Fruit fly (Drosophila melanogaster) whole organism, embryonic: Measurements from ENCODE around the gene CG13465.
A peak's percentile ranks its signal among the peaks of the same experiment; 100 is the strongest.

Source experiments
- BEAF-32 ChIP-seq: fragments of 200-800 bp; sonication (Bioruptor generic); optimal IDR thresholded peaks from 3 replicates; lab custom pipeline; 2017; ENCODE audit warnings: missing biosample characterization, missing genetic modification characterization, mild to moderate bottlenecking, moderate library complexity, missing genetic modification reagents
- CG10462 ChIP-seq: fragments of 200-800 bp; sonication (Bioruptor generic); optimal IDR thresholded peaks from 2 replicates; lab custom pipeline; 2016; ENCODE audit warnings: missing biosample characterization, missing genetic modification characterization
- CG12104 ChIP-seq: fragments of 200-800 bp; sonication (Bioruptor generic); optimal IDR thresholded peaks from 3 replicates; lab custom pipeline; 2016; ENCODE audit warnings: missing biosample characterization, missing genetic modification characterization
- CG12236 ChIP-seq: fragments of 200-800 bp; sonication (Bioruptor generic); optimal IDR thresholded peaks from 2 replicates; lab custom pipeline; 2016; ENCODE audit warnings: missing biosample characterization, missing genetic modification characterization
- CG14710 ChIP-seq: fragments of 200-800 bp; sonication (Bioruptor generic); optimal IDR thresholded peaks from 3 replicates; lab custom pipeline; 2019; ENCODE audit warnings: missing biosample characterization, mild to moderate bottlenecking, missing genetic modification characterization, moderate library complexity
- CG15073 ChIP-seq: fragments of 200-800 bp; sonication (Bioruptor generic); optimal IDR thresholded peaks from 2 replicates; lab custom pipeline; 2016; ENCODE audit warnings: missing biosample characterization, missing genetic modification characterization
- CG15514 ChIP-seq: fragments of 200-800 bp; sonication (Bioruptor generic); optimal IDR thresholded peaks from 3 replicates; lab custom pipeline; 2017; ENCODE audit warnings: missing biosample characterization, missing genetic modification characterization, mild to moderate bottlenecking, moderate library complexity, missing genetic modification reagents
- CG16813 ChIP-seq: fragments of 200-800 bp; sonication (Bioruptor generic); IDR thresholded peaks from 3 replicates; pipeline ENCODE4 v1.3.6; 2022; ENCODE audit warnings: missing biosample characterization, missing genetic modification characterization; ENCODE audit not compliant: partially characterized antibody
- CG17361 ChIP-seq: fragments of 200-800 bp; sonication (Bioruptor generic); IDR thresholded peaks from 3 replicates; pipeline ENCODE4 v1.3.6; 2022; ENCODE audit warnings: missing biosample characterization, missing genetic modification characterization
- CG17385 ChIP-seq: fragments of 200-800 bp; sonication (Bioruptor generic); optimal IDR thresholded peaks from 3 replicates; lab custom pipeline; 2018; ENCODE audit warnings: missing biosample characterization, mild to moderate bottlenecking, missing genetic modification characterization
- CG18262 ChIP-seq: fragments of 200-800 bp; optimal IDR thresholded peaks from 3 replicates; lab custom pipeline; 2019; ENCODE audit warnings: missing biosample characterization, mild to moderate bottlenecking, missing genetic modification characterization, moderate library complexity
- CG18599 ChIP-seq: fragments of 200-800 bp; sonication (Bioruptor generic); optimal IDR thresholded peaks from 3 replicates; lab custom pipeline; 2017; ENCODE audit warnings: missing biosample characterization, missing genetic modification characterization, mild to moderate bottlenecking, moderate library complexity, missing genetic modification reagents
- CG2202 ChIP-seq: fragments of 200-800 bp; sonication (Bioruptor generic); optimal IDR thresholded peaks from 2 replicates; lab custom pipeline; 2018; ENCODE audit warnings: missing biosample characterization, mild to moderate bottlenecking, missing genetic modification characterization
- CG3065 ChIP-seq: fragments of 200-800 bp; sonication (Bioruptor generic); optimal IDR thresholded peaks from 2 replicates; lab custom pipeline; 2016; ENCODE audit warnings: missing biosample characterization, missing genetic modification characterization
- CG4282 ChIP-seq: fragments of 200-800 bp; sonication (Bioruptor generic); optimal IDR thresholded peaks from 2 replicates; lab custom pipeline; 2016; ENCODE audit warnings: missing biosample characterization, missing genetic modification characterization
- CG43689 ChIP-seq: fragments of 200-800 bp; sonication (Bioruptor generic); IDR thresholded peaks from 2 replicates; pipeline ENCODE4 v1.3.6; 2022; ENCODE audit warnings: missing biosample characterization, missing genetic modification characterization
- CG4424 ChIP-seq: fragments of 200-800 bp; sonication (Bioruptor generic); optimal IDR thresholded peaks from 3 replicates; lab custom pipeline; 2016; ENCODE audit warnings: missing biosample characterization, missing genetic modification characterization
- CG4820 ChIP-seq: fragments of 200-800 bp; sonication (Bioruptor generic); optimal IDR thresholded peaks from 3 replicates; lab custom pipeline; 2016; ENCODE audit warnings: missing biosample characterization, missing genetic modification characterization
- CG7928 ChIP-seq: fragments of 200-800 bp; sonication (Bioruptor generic); optimal IDR thresholded peaks from 2 replicates; lab custom pipeline; 2017; ENCODE audit warnings: missing biosample characterization, mild to moderate bottlenecking, missing genetic modification characterization
- CG8924 ChIP-seq: fragments of 200-800 bp; optimal IDR thresholded peaks from 3 replicates; lab custom pipeline; 2019; ENCODE audit warnings: missing biosample characterization, mild to moderate bottlenecking, missing genetic modification characterization, moderate library complexity
- CHES-1-like ChIP-seq: fragments of 200-800 bp; sonication (Bioruptor generic); optimal IDR thresholded peaks from 2 replicates; lab custom pipeline; 2016; ENCODE audit warnings: missing biosample characterization, missing genetic modification characterization
- E2f2 ChIP-seq: fragments of 200-800 bp; sonication (Bioruptor generic); IDR thresholded peaks from 2 replicates; pipeline ENCODE4 v1.3.6; 2022; ENCODE audit warnings: missing biosample characterization, missing genetic modification characterization
- Ets65A ChIP-seq: fragments of 200-800 bp; sonication (Bioruptor generic); peaks from one replicate; lab custom pipeline; 2016; ENCODE audit warnings: missing biosample characterization, missing genetic modification characterization
- HmgD ChIP-seq: fragments of 200-800 bp; sonication (Bioruptor generic); optimal IDR thresholded peaks from 3 replicates; lab custom pipeline; 2016; ENCODE audit warnings: missing biosample characterization, missing genetic modification characterization
- Hr78 ChIP-seq, 2 experiments: fragments of 200-800 bp in 1 of 2; fragments of >200 bp in 1 of 2; sonication (Bioruptor generic) in 1 of 2; optimal IDR thresholded peaks; 2 replicates each; lab custom pipeline; 2017 to 2019; ENCODE audit warnings: missing biosample characterization in 2 of 2, missing genetic modification characterization in 2 of 2, mild to moderate bottlenecking in 1 of 2, moderate library complexity in 1 of 2
- MTF-1 ChIP-seq: fragments of 200-800 bp; sonication (Bioruptor generic); optimal IDR thresholded peaks from 2 replicates; lab custom pipeline; 2018; ENCODE audit warnings: missing biosample characterization, mild to moderate bottlenecking, missing genetic modification characterization, borderline replicate concordance
- Mad ChIP-seq: fragments of 200-800 bp; sonication (Bioruptor generic); optimal IDR thresholded peaks from 2 replicates; lab custom pipeline; 2016; ENCODE audit warnings: missing biosample characterization, missing genetic modification characterization
- NC2α ChIP-seq: fragments of 200-800 bp; sonication (Bioruptor generic); optimal IDR thresholded peaks from 2 replicates; lab custom pipeline; 2016; ENCODE audit warnings: missing biosample characterization, missing genetic modification characterization
- Side ChIP-seq: fragments of 200-800 bp; sonication (Bioruptor generic); optimal IDR thresholded peaks from 2 replicates; lab custom pipeline; 2016; ENCODE audit warnings: missing biosample characterization, missing genetic modification characterization
- Sox102F ChIP-seq: fragments of 200-800 bp; sonication (Bioruptor generic); optimal IDR thresholded peaks from 2 replicates; lab custom pipeline; 2018; ENCODE audit warnings: missing biosample characterization, mild to moderate bottlenecking, missing genetic modification characterization, moderate library complexity
- Stat92E ChIP-seq, 3 experiments: fragments of >200 bp in 2 of 3; fragments of 200-800 bp in 1 of 3; sonication (Bioruptor generic) in 1 of 3; optimal IDR thresholded peaks; 2 replicates each; lab custom pipeline; 2017 to 2019; ENCODE audit warnings: missing biosample characterization in 3 of 3, missing genetic modification characterization in 3 of 3, mild to moderate bottlenecking in 1 of 3, moderate library complexity in 1 of 3
- YL-1 ChIP-seq: fragments of 200-800 bp; sonication (Bioruptor generic); optimal IDR thresholded peaks from 3 replicates; lab custom pipeline; 2017; ENCODE audit warnings: missing biosample characterization, mild to moderate bottlenecking, missing genetic modification characterization
- ara ChIP-seq: fragments of 200-800 bp; sonication (Bioruptor generic); IDR thresholded peaks from 2 replicates; pipeline ENCODE4 v1.3.6; 2022; ENCODE audit warnings: missing biosample characterization, missing genetic modification characterization
- chinmo ChIP-seq: fragments of 200-800 bp; sonication (Bioruptor generic); IDR thresholded peaks from 4 replicates; pipeline ENCODE4 v1.3.6; 2022; ENCODE audit warnings: missing biosample characterization, missing genetic modification characterization; ENCODE audit not compliant: partially characterized antibody
- chn ChIP-seq: fragments of 200-800 bp; sonication (Bioruptor generic); optimal IDR thresholded peaks from 2 replicates; lab custom pipeline; 2016; ENCODE audit warnings: missing biosample characterization, missing genetic modification characterization
- crc ChIP-seq: fragments of 200-800 bp; sonication (Bioruptor generic); optimal IDR thresholded peaks from 2 replicates; lab custom pipeline; 2016; ENCODE audit warnings: missing biosample characterization, missing genetic modification characterization
- gcm2 ChIP-seq: fragments of 200-800 bp; sonication (Bioruptor generic); optimal IDR thresholded peaks from 2 replicates; lab custom pipeline; 2016; ENCODE audit warnings: missing biosample characterization, missing genetic modification characterization
- grn ChIP-seq: fragments of 200-800 bp; sonication (Bioruptor generic); optimal IDR thresholded peaks from 3 replicates; lab custom pipeline; 2017; ENCODE audit warnings: missing biosample characterization, missing genetic modification characterization
- gro ChIP-seq: fragments of 200-800 bp; sonication (Bioruptor generic); optimal IDR thresholded peaks from 2 replicates; lab custom pipeline; 2016; ENCODE audit warnings: missing biosample characterization, missing genetic modification characterization
- gsb ChIP-seq: fragments of 200-800 bp; sonication (Bioruptor generic); IDR thresholded peaks from 2 replicates; pipeline ENCODE4 v1.3.6; 2022; ENCODE audit warnings: missing biosample characterization, missing genetic modification characterization
- insv ChIP-seq, 2 experiments: fragments of 200-800 bp; sonication (Bioruptor generic); optimal IDR thresholded peaks; 3 replicates each; lab custom pipeline; 2016 to 2018; ENCODE audit warnings: missing biosample characterization in 2 of 2, missing genetic modification characterization in 2 of 2
- mirr ChIP-seq: fragments of 200-800 bp; sonication (Bioruptor generic); optimal IDR thresholded peaks from 3 replicates; lab custom pipeline; 2018; ENCODE audit warnings: missing biosample characterization, mild to moderate bottlenecking, missing genetic modification characterization
- otp ChIP-seq: fragments of 200-800 bp; sonication (Bioruptor generic); IDR thresholded peaks from 3 replicates; pipeline ENCODE4, ENCODE4 v1.3.6; 2022; ENCODE audit warnings: missing biosample characterization, missing genetic modification characterization
- pho ChIP-seq: fragments of 200-800 bp; sonication (Bioruptor generic); optimal IDR thresholded peaks from 2 replicates; lab custom pipeline; 2016; ENCODE audit warnings: missing biosample characterization, missing genetic modification characterization
- sd ChIP-seq: fragments of 200-800 bp; sonication (Bioruptor generic); optimal IDR thresholded peaks from 3 replicates; lab custom pipeline; 2018; ENCODE audit warnings: missing biosample characterization, mild to moderate bottlenecking, missing genetic modification characterization, moderate library complexity
- sna ChIP-seq: fragments of 200-800 bp; sonication (Bioruptor generic); IDR thresholded peaks from 2 replicates; pipeline ENCODE4 v1.3.6; 2022; ENCODE audit warnings: missing biosample characterization, missing genetic modification characterization; ENCODE audit not compliant: partially characterized antibody
- tin ChIP-seq: fragments of 200-800 bp; sonication (Bioruptor generic); optimal IDR thresholded peaks from 3 replicates; lab custom pipeline; 2016; ENCODE audit warnings: missing biosample characterization, missing genetic modification characterization
- unc-4 ChIP-seq: fragments of 200-800 bp; sonication (Bioruptor generic); IDR thresholded peaks from 2 replicates; pipeline ENCODE4 v1.3.6; 2022; ENCODE audit warnings: missing biosample characterization, missing genetic modification characterization; ENCODE audit not compliant: partially characterized antibody
- wdn ChIP-seq: fragments of 200-800 bp; sonication (Bioruptor generic); IDR thresholded peaks from 2 replicates; pipeline ENCODE4 v1.3.6; 2022; ENCODE audit warnings: missing biosample characterization, missing genetic modification characterization

The CG13465 gene

dm6 chr3L:14956288-14957032 is 12.3 kb upstream of the CG13465 start (continued):
- TF ChIP-seq gro (GFP tag; lab: Kevin White, UChicago) (no peak), CG2202 (tag; lab: Kevin White, UChicago) (peak; percentile 80), CG10462 (GFP tag; lab: Kevin White, UChicago) (peak; percentile 58), CG4820 (GFP tag; lab: Kevin White, UChicago) (peak; percentile 25), mirr (no peak), HmgD (no peak), CG17385 (GFP tag; lab: Kevin White, UChicago) (no peak), gsb (GFP tag; lab: Robert Waterston, UW) (no peak), pho (GFP tag; lab: Kevin White, UChicago) (no peak), Sox102F (no peak), NC2α (GFP tag; lab: Kevin White, UChicago) (peak; percentile 14), CG18262 (tag; lab: Kevin White, UChicago) (peak; percentile 58), CG7928 (GFP tag; lab: Kevin White, UChicago) (no peak), CG17361 (GFP tag; lab: Robert Waterston, UW) (peak; percentile 42; the same call in 2 of the 3 replicates), CG18599 (no peak), CG4282 (GFP tag; lab: Kevin White, UChicago) (no peak), chinmo (GFP tag; lab: Robert Waterston, UW) (no peak), unc-4 (GFP tag; lab: Robert Waterston, UW) (no peak), CG12236 (GFP tag; lab: Kevin White, UChicago) (peak; percentile 37), insv (GFP tag; optimal IDR thresholded peaks at IDR 0.05; lab: Kevin White, UChicago) (peak in 1 of 2 experiments; percentile 63), CG16813 (GFP tag; lab: Robert Waterston, UW) (no peak), gcm2 (GFP tag; lab: Kevin White, UChicago) (no peak), CG4424 (GFP tag; lab: Kevin White, UChicago) (peak; percentile 29), CG43689 (GFP tag; lab: Robert Waterston, UW) (no peak), CHES-1-like (GFP tag; lab: Kevin White, UChicago) (peak; percentile 18), CG12104 (GFP tag; lab: Kevin White, UChicago) (peak; percentile 62), BEAF-32 (GFP tag; lab: Kevin White, UChicago) (no peak), ara (GFP tag; lab: Robert Waterston, UW) (no peak; the same call in 1 of the 2 replicates), Stat92E (GFP tag; optimal IDR thresholded peaks at IDR 0.05; lab: Kevin White, UChicago) (no peak), E2f2 (GFP tag; lab: Robert Waterston, UW) (no peak), Side (GFP tag; lab: Kevin White, UChicago) (peak; percentile 59), tin (GFP tag; lab: Kevin White, UChicago) (no peak), CG15073 (GFP tag; lab: Kevin White, UChicago) (no peak), chn (GFP tag; lab: Kevin White, UChicago) (peak; percentile 15), MTF-1 (GFP tag; lab: Kevin White, UChicago) (peak; percentile 66), grn (GFP tag; lab: Kevin White, UChicago) (peak; percentile 88), CG3065 (no peak), CG14710 (tag; lab: Kevin White, UChicago) (peak; percentile 72), CG8924 (tag; lab: Kevin White, UChicago) (peak; percentile 72), sd (tag; lab: Kevin White, UChicago) (no peak), wdn (GFP tag; lab: Robert Waterston, UW) (no peak), Ets65A (GFP tag; lab: Kevin White, UChicago) (peak; percentile 48), Hr78 (GFP tag; optimal IDR thresholded peaks at IDR 0.05; lab: Kevin White, UChicago) (no peak), crc (GFP tag; lab: Kevin White, UChicago) (no peak), sna (GFP tag; lab: Robert Waterston, UW) (no peak), otp (GFP tag; lab: Robert Waterston, UW) (no peak), YL-1 (GFP tag; lab: Kevin White, UChicago) (peak; percentile 48), CG15514 (no peak), Mad (peak; percentile 8)
